Fruit fly (Drosophila melanogaster): Measurements from ENCODE around the gene apolpp.

- TF ChIP-seq CG12605 (GFP tag; IDR thresholded peaks at IDR 0.05): no peak
- no peak for TF ChIP-seq rn (GFP tag; IDR thresholded peaks at IDR 0.05)
- no peak for TF ChIP-seq Snoo (tag; optimal IDR thresholded peaks at IDR 0.05)
- TF ChIP-seq Pif1A (GFP tag; optimal IDR thresholded peaks at IDR 0.05): no peak
- TF ChIP-seq fd96Ca (GFP tag; IDR thresholded peaks at IDR 0.05): no peak
- TF ChIP-seq CG4496 (GFP tag; IDR thresholded peaks at IDR 0.05): no peak
Observed at dm6 chr4:1093446-1093845, 32.7 kb downstream of the apolpp start.

All from whole organism, pupa.